Worm (Caenorhabditis elegans) whole organism, L2 larva: ENCODE measurements around the gene F21D5.3.
"Not testable (repeated sequence)": the region's sequence is repeated elsewhere in the genome, so short reads cannot be mapped to it uniquely, and the experiment has no call there.

Source experiments
- C34F6.9 ChIP-seq: fragments of 150-350 bp; optimal IDR thresholded peaks from 2 replicates; lab custom pipeline; 2014; ENCODE audit warnings: missing biosample characterization, missing genetic modification characterization
- F13H6.1 ChIP-seq: sonication (generic microtip); optimal IDR thresholded peaks from 2 replicates; lab custom pipeline; 2016; ENCODE audit warnings: missing genetic modification characterization, missing compliant biosample characterization
- R02D3.7 ChIP-seq: fragments of 150-350 bp; optimal IDR thresholded peaks from 2 replicates; lab custom pipeline; 2014; ENCODE audit warnings: missing biosample characterization, missing genetic modification characterization
- Y55F3AM.14 ChIP-seq: fragments of 200-800 bp; sonication (Bioruptor generic); optimal IDR thresholded peaks from 2 replicates; lab custom pipeline; 2018; ENCODE audit warnings: mild to moderate bottlenecking, missing genetic modification characterization, missing compliant biosample characterization
- ZK546.5 ChIP-seq: sonication (generic microtip); optimal IDR thresholded peaks from 2 replicates; lab custom pipeline; 2017; ENCODE audit warnings: missing biosample characterization, missing genetic modification characterization
- blmp-1 ChIP-seq: sonication (generic microtip); optimal IDR thresholded peaks from 2 replicates; lab custom pipeline; 2017; ENCODE audit warnings: missing genetic modification characterization, mild to moderate bottlenecking, missing compliant biosample characterization, antibody characterized with exemption, moderate library complexity; ENCODE audit not compliant: insufficient read depth
- ceh-16 ChIP-seq: fragments of 150-350 bp; optimal IDR thresholded peaks from 2 replicates; lab custom pipeline; 2014; ENCODE audit warnings: missing biosample characterization, missing genetic modification characterization
- crh-2 ChIP-seq: sonication (generic microtip); optimal IDR thresholded peaks from 2 replicates; lab custom pipeline; 2017; ENCODE audit warnings: missing biosample characterization, missing genetic modification characterization
- dmd-4 ChIP-seq: sonication (generic microtip); optimal IDR thresholded peaks from 2 replicates; lab custom pipeline; 2017; ENCODE audit warnings: missing biosample characterization, missing genetic modification characterization
- egl-27 ChIP-seq: sonication (generic microtip); optimal IDR thresholded peaks from 3 replicates; lab custom pipeline; 2017; ENCODE audit warnings: missing biosample characterization, missing genetic modification reagents, missing genetic modification characterization
- elt-1 ChIP-seq: fragments of 150-350 bp; optimal IDR thresholded peaks from 2 replicates; lab custom pipeline; 2014; ENCODE audit warnings: missing biosample characterization, missing genetic modification characterization
- elt-3 ChIP-seq: sonication (generic microtip); optimal IDR thresholded peaks from 2 replicates; lab custom pipeline; 2017; ENCODE audit warnings: missing biosample characterization, missing genetic modification characterization
- fos-1 ChIP-seq: fragments of 150-350 bp; optimal IDR thresholded peaks from 2 replicates; lab custom pipeline; 2014; ENCODE audit warnings: missing biosample characterization, missing genetic modification characterization
- gmeb-1 ChIP-seq: fragments of 150-350 bp; optimal IDR thresholded peaks from 2 replicates; lab custom pipeline; 2014; ENCODE audit warnings: missing biosample characterization, missing genetic modification characterization
- lin-13 ChIP-seq: fragments of 150-350 bp; optimal IDR thresholded peaks from 2 replicates; lab custom pipeline; 2014; ENCODE audit warnings: missing biosample characterization, missing genetic modification reagents, missing genetic modification characterization
- lin-39 ChIP-seq: fragments of 150-350 bp; optimal IDR thresholded peaks from 2 replicates; lab custom pipeline; 2014; ENCODE audit warnings: missing biosample characterization, missing genetic modification reagents, missing genetic modification characterization
- lsy-2 ChIP-seq, 2 experiments: fragments of 150-350 bp in 1 of 2; sonication (generic microtip) in 1 of 2; optimal IDR thresholded peaks; 2 replicates each; lab custom pipeline; 2014 to 2017; ENCODE audit warnings: missing biosample characterization in 2 of 2, missing genetic modification characterization in 2 of 2
- mab-5 ChIP-seq: fragments of 150-350 bp; optimal IDR thresholded peaks from 2 replicates; lab custom pipeline; 2014; ENCODE audit warnings: missing biosample characterization, missing genetic modification characterization
- mbf-1 ChIP-seq: sonication (generic microtip); optimal IDR thresholded peaks from 2 replicates; lab custom pipeline; 2017; ENCODE audit warnings: missing biosample characterization, missing genetic modification characterization
- nhr-10 ChIP-seq: sonication (generic microtip); optimal IDR thresholded peaks from 2 replicates; lab custom pipeline; 2017; ENCODE audit warnings: missing biosample characterization, missing genetic modification characterization
- nhr-11 ChIP-seq: fragments of 150-350 bp; optimal IDR thresholded peaks from 2 replicates; lab custom pipeline; 2014; ENCODE audit warnings: missing biosample characterization, missing genetic modification characterization
- nhr-129 ChIP-seq: fragments of 150-350 bp; optimal IDR thresholded peaks from 2 replicates; lab custom pipeline; 2014; ENCODE audit warnings: missing biosample characterization, missing genetic modification characterization
- nhr-21 ChIP-seq: fragments of 150-350 bp; optimal IDR thresholded peaks from 2 replicates; lab custom pipeline; 2014; ENCODE audit warnings: missing biosample characterization, missing genetic modification characterization
- nhr-23 ChIP-seq: fragments of 150-350 bp; optimal IDR thresholded peaks from 2 replicates; lab custom pipeline; 2014; ENCODE audit warnings: missing biosample characterization, missing genetic modification reagents, missing genetic modification characterization
- nhr-237 ChIP-seq: fragments of 150-350 bp; optimal IDR thresholded peaks from 2 replicates; lab custom pipeline; 2014; ENCODE audit warnings: missing biosample characterization, missing genetic modification characterization
- nhr-25 ChIP-seq: fragments of 150-350 bp; sonication (generic microtip); optimal IDR thresholded peaks from 3 replicates; lab custom pipeline; 2014; ENCODE audit warnings: missing biosample characterization, missing genetic modification characterization
- nhr-77 ChIP-seq: fragments of 150-350 bp; optimal IDR thresholded peaks from 2 replicates; lab custom pipeline; 2014; ENCODE audit warnings: missing biosample characterization, missing genetic modification characterization
- peb-1 ChIP-seq: fragments of 150-350 bp; optimal IDR thresholded peaks from 2 replicates; lab custom pipeline; 2014; ENCODE audit warnings: missing biosample characterization, missing genetic modification characterization
- sem-4 ChIP-seq: fragments of 150-350 bp; optimal IDR thresholded peaks from 2 replicates; lab custom pipeline; 2014; ENCODE audit warnings: missing biosample characterization, missing genetic modification reagents, missing genetic modification characterization
- skn-1 ChIP-seq: sonication (generic microtip); optimal IDR thresholded peaks from 2 replicates; lab custom pipeline; 2017; ENCODE audit warnings: missing biosample characterization, missing genetic modification characterization
- sma-3 ChIP-seq: sonication (generic microtip); optimal IDR thresholded peaks from 2 replicates; lab custom pipeline; 2016; ENCODE audit warnings: missing genetic modification reagents, missing genetic modification characterization, missing compliant biosample characterization
- sma-9 ChIP-seq, 2 experiments: fragments of 150-350 bp in 1 of 2; sonication (generic microtip) in 1 of 2; optimal IDR thresholded peaks; 2 replicates each; lab custom pipeline; 2014 to 2016; ENCODE audit warnings: missing genetic modification characterization in 2 of 2, mild to moderate bottlenecking in 1 of 2, missing biosample characterization in 1 of 2, missing compliant biosample characterization in 1 of 2, missing genetic modification reagents in 1 of 2, moderate library complexity in 1 of 2
- snpc-4 ChIP-seq: fragments of 150-350 bp; optimal IDR thresholded peaks from 2 replicates; lab custom pipeline; 2014; ENCODE audit warnings: missing biosample characterization, missing genetic modification characterization
- unc-55 ChIP-seq: fragments of 150-350 bp; sonication (generic microtip); optimal IDR thresholded peaks from 3 replicates; lab custom pipeline; 2014; ENCODE audit warnings: missing biosample characterization, missing genetic modification reagents, missing genetic modification characterization
- unc-62 ChIP-seq: fragments of 150-350 bp; optimal IDR thresholded peaks from 2 replicates; lab custom pipeline; 2014; ENCODE audit warnings: missing biosample characterization, missing genetic modification reagents, missing genetic modification characterization
- zag-1 ChIP-seq: fragments of 150-350 bp; optimal IDR thresholded peaks from 2 replicates; lab custom pipeline; 2014; ENCODE audit warnings: missing biosample characterization, missing genetic modification characterization
- ztf-1 ChIP-seq: fragments of 200-800 bp; sonication (Bioruptor generic); conservative IDR thresholded peaks from 2 replicates; pipeline ENCODE4 v1.3.6; 2022; ENCODE audit warnings: missing genetic modification characterization, missing compliant biosample characterization
- ztf-11 ChIP-seq: sonication (generic microtip); optimal IDR thresholded peaks from 2 replicates; lab custom pipeline; 2017; ENCODE audit warnings: missing biosample characterization, missing genetic modification characterization

F21D5.3 gene

DNA sequence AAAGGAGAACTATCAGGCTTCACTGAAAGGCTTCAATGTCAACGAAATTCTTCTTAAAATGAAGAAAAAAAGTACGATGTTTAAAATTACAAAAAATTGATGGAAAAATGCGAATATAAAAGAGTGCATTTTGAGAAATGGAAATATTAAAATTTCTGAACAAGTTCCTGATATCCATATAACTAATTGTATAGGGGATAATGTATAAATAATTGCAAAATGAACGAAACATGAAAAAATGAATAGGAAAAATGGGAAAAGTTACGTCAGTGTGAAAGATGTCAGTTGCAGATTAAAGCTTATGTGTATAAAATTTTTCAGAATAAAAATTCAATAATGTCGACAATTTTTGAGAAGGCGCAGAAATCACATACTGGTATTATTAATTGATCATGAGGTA lies 22.6 kb upstream of the F21D5.3 start:
- TF ChIP-seq ztf-11 (no peak), lin-13 (GFP tag; lab: Kevin White, UChicago) (no peak), sem-4 (tag; lab: Kevin White, UChicago) (no peak), unc-62 (no peak), zag-1 (tag; lab: Kevin White, UChicago) (no peak), blmp-1 (tag; lab: Kevin White, UChicago) (no peak), mab-5 (tag; lab: Kevin White, UChicago) (no peak), snpc-4 (tag; lab: Kevin White, UChicago) (no peak), gmeb-1 (tag; lab: Kevin White, UChicago) (no peak), nhr-23 (no peak), lin-39 (tag; lab: Kevin White, UChicago) (no peak), nhr-10 (tag; lab: Kevin White, UChicago) (no peak), sma-3 (no peak), nhr-11 (tag; lab: Kevin White, UChicago) (no peak)
- TF ChIP-seq, all 48 proteins: peak for 0

DNA sequence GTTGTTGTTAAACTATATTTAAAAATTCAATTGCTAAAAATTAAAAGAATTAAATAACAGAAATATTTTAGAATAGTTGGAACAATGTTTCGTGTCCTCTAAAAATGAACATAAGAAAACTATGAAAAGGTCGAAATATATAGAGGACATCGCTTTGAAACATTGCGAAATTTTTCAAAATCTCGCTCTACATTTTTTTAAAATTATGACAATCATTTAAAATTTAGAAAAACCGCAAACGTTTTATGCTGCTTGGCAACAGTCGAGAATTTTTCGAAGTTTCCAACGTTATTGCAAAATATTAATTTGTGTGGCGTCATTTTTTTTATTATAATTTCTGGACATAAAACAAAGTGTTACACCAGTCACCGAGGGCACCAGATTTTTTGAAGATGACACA lies 15.6 kb upstream of the F21D5.3 start, which contains the start of the genes parg-2 and ipla-5:
Gene parg-2, minus strand, starts transcription at position 101 of the 400 bp plus-strand sequence.
Gene ipla-5, plus strand, starts transcription at position 216 of the 400 bp plus-strand sequence.
- TF ChIP-seq snpc-4, blmp-1, lin-39 (tag; lab: Kevin White, UChicago): not testable (repeated sequence)

DNA sequence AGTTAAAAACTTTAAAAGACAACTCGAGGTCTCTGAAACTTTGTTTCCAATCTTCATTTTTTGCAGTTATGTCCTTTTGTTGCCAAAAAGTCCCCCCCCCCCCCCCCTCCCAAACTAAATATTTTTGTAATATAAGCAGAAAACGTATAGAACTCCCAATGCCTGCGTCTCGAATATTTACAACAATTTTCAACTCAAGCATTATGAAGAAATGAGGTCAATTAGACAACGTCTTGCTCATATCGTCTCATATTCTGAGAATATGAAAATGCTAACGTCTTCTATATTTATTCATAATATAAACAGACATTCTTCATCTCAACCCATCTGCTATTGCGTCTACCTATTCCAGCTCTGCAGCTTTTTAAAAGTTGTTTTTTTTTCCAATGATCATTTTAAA lies 12.5 kb upstream of the F21D5.3 start, which contains the start of gene H23L24.1:
Gene H23L24.1, plus strand, starts transcription at position 301 of the 400 bp plus-strand sequence.
- TF ChIP-seq skn-1 (tag; lab: Kevin White, UChicago) (no peak), crh-2 (tag; lab: Kevin White, UChicago) (no peak), F13H6.1 (tag; lab: Kevin White, UChicago) (no peak), ZK546.5 (no peak), Y55F3AM.14 (GFP tag; lab: Kevin White, UChicago) (no peak), nhr-129 (no peak), ceh-16 (tag; lab: Kevin White, UChicago) (no peak)

DNA sequence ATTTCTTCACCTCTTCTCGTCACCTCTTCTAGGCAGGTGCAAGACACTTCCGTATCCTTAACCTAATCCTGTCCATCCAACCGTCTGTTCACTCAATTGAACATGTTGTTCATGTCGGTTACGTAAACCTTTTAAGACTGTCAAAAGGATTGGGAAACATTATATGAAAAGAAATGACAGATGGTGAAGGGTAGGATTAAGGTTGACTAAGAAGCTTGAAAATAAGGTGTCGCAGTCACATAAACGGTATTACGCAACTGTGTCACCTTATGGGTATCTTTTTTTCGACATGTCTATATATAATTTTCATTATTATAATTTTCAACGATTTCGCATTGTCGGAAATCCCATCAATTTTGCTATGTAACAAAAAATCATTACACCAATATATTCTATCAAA lies 7.8 kb upstream of the F21D5.3 start:
- TF ChIP-seq fos-1, result no peak
- TF ChIP-seq elt-3 (tag; lab: Kevin White, UChicago), result no peak
- TF ChIP-seq ztf-11, result no peak
- TF ChIP-seq Y55F3AM.14 (GFP tag; lab: Kevin White, UChicago), result no peak
- TF ChIP-seq blmp-1 (tag; lab: Kevin White, UChicago), result no peak

- TF ChIP-seq peb-1 (tag; lab: Kevin White, UChicago) (no peak), nhr-77 (tag; lab: Kevin White, UChicago) (no peak), egl-27 (tag; lab: Kevin White, UChicago) (no peak), sma-9 (GFP tag; optimal IDR thresholded peaks at IDR 0.05; lab: Kevin White, UChicago) (no peak), sma-9 (tag; optimal IDR thresholded peaks at IDR 0.05; lab: Kevin White, UChicago) (no peak), nhr-129 (no peak), C34F6.9 (no peak), nhr-23 (no peak), gmeb-1 (tag; lab: Kevin White, UChicago) (no peak), Y55F3AM.14 (GFP tag; lab: Kevin White, UChicago) (no peak), unc-55 (GFP tag; lab: Kevin White, UChicago) (no peak), ztf-1 (no peak), dmd-4 (no peak), skn-1 (tag; lab: Kevin White, UChicago) (no peak), unc-62 (no peak), mbf-1 (tag; lab: Kevin White, UChicago) (no peak)
- TF ChIP-seq, all 48 proteins: peak for 0
Measured at ce11 chrIV:8723720-8724119, 6.9 kb upstream of the F21D5.3 start, which contains the start of gene F21D5.9. F21D5.9 (plus strand) TSS chrIV:8724020.

DNA sequence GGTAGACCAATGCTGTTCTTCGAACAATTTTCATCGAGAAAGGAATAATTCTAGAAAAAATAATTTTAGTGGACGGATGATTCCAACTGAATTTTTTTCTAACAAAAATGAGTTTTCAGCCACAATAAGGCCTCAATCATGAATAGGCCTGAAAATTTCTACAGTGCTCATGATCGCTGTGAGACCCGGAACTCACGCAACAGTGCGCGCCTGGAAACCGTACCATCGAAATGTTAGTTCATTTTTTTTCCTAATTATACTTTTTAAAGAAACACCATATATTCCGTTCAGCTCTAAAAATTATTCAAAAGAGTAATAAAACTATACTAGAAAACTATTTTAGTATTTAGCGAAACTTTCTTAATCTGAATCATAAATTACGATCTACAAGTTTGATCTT lies 5.7 kb upstream of the F21D5.3 start:
- TF ChIP-seq nhr-237 (tag; lab: Kevin White, UChicago), result no peak
- no peak for TF ChIP-seq nhr-10 (tag; lab: Kevin White, UChicago)
- no peak for TF ChIP-seq nhr-21 (tag; lab: Kevin White, UChicago)
- TF ChIP-seq nhr-25, result no peak
- no peak for TF ChIP-seq mbf-1 (tag; lab: Kevin White, UChicago)
- no peak for TF ChIP-seq lin-13 (GFP tag; lab: Kevin White, UChicago)
- TF ChIP-seq nhr-11 (tag; lab: Kevin White, UChicago), result no peak
- TF ChIP-seq lsy-2 (tag; optimal IDR thresholded peaks at IDR 0.05; lab: Kevin White, UChicago), result no peak
- TF ChIP-seq R02D3.7 (tag; lab: Kevin White, UChicago), result no peak
- TF ChIP-seq elt-1 (tag; lab: Kevin White, UChicago), result no peak
- no peak for TF ChIP-seq crh-2 (tag; lab: Kevin White, UChicago)
- no peak for TF ChIP-seq nhr-129
- TF ChIP-seq elt-3 (tag; lab: Kevin White, UChicago), result no peak
- no peak for TF ChIP-seq ztf-11
- no peak for TF ChIP-seq snpc-4 (tag; lab: Kevin White, UChicago)
- TF ChIP-seq ceh-16 (tag; lab: Kevin White, UChicago), result no peak
